Fruit fly (Drosophila melanogaster) S2 (cell line): ENCODE measurements around the gene tsh.

Experiments used
- CG8478 ChIP-seq: fragments of >200 bp; optimal IDR thresholded peaks from 2 replicates; lab custom pipeline; 2018
- CTCF ChIP-seq, 2 experiments: fragments of >200 bp; optimal IDR thresholded peaks; 2 replicates each; lab custom pipeline; 2018

tsh gene

DNA sequence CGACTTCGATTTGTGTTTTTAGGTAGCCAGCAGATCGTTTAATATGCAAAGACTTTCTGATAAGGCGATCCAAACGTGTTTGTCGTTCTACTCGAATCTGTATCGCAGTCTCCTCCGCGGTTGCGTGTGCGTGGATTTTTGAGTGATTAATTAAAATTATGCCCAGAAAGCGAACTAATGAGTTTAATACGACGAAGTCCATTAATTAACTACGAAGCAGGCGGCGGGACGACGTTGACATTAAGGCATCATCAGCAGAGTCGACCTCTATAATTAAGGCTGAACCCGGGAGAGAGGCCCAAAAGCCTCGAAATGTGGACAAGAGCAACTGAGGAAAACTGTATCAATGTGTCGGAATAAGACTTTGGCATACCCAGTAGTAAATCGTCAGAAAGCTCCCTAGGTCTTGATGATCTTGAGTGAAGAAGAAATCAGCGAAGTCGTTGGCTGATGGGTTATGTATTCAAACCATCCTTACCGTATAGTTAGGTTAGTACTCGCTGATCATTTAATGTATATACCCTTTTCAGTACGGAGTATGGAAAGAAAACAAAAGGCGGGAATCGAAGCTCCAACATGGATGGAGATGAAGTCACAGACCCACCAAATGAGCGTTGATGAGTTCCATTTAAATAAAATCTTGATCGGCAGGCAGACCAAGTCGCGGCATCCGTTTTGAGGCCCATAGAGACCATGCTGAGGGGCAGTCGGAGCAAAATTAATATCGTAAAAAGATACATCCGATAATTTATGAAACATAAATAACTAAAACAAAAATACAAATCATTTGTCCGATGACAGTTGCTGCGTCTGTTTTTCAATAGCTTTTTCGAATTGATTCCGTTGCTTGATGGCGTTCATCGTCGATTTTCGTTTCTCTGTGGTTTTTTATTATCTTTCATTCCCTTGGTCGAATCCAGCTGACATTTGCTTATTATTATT is 38.9 kb downstream of the tsh start:
- TF ChIP-seq CG8478 (lab: Kevin White, UChicago): no peak

DNA sequence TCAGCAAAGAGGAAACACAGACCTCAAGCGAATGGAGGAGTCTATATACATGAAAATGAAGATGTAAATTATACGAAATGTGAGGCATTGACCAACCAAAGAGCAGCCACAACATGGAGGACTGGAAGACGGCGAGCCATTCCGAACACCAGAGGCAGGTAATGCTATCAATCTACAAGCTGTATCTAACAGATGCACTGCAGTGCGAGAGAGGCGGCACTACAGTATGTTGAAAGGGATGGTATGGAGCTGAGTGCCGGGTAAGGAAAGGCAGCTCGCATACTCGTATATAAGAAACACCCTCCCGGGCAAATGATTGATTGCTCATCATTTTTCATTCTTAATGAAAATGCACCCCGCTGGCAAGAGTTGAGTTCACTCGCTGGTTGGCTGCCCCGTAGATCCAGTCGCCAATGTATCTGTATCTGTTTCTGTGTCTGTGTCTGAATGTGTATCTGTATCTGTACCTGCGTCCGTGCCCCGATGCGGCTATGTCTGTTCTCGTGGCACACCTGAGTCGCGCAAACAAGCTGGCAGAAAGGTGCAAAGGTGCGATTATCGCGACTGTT is 40.4 kb downstream of the tsh start:
- no peak for TF ChIP-seq CTCF (optimal IDR thresholded peaks at IDR 0.05; lab: Kevin White, UChicago)
- TF ChIP-seq CG8478 (lab: Kevin White, UChicago): no peak

DNA sequence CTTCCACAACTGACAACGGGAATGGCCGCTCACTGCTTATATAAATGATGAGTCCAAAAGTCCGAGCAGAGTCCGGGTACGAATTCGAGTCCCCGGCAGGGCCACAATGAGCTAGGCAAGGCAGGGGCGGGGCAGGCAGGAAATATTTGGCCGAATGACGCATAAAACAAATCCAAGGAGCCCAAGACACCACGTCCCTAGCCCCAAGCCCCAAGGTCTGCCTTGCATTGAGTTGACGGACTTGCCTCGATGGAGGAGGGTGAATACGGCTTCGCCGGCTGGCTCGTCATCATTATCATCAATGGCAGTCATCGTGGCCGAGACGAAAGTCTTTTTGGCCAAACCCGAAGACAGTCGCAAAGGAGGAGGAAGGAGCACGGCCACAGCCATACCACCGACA is 43.3 kb downstream of the tsh start:
- TF ChIP-seq CTCF (optimal IDR thresholded peaks at IDR 0.05; lab: Kevin White, UChicago): no peak
- no peak for TF ChIP-seq CG8478 (lab: Kevin White, UChicago)

DNA sequence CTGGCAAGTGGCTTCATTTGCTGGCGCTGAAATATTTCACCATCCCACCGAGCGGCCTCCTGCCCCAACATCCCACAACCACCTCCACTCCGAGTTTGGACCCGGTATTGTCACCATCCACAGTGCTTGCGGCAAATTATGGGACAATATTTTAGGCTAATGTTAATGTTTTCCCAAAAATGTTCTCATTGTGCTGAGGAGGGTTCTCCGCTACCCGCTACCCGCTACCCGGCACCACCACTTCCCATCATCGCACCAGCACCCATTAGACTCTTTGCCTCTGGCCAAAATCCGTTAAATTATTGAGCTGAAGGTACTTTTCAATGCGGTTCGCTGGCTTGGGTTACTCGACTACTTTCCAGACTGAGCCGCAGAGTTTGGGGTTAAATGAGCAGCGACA is 45.3 kb downstream of the tsh start:
- TF ChIP-seq CTCF (optimal IDR thresholded peaks at IDR 0.05; lab: Kevin White, UChicago) (no peak), CG8478 (lab: Kevin White, UChicago) (no peak)

DNA sequence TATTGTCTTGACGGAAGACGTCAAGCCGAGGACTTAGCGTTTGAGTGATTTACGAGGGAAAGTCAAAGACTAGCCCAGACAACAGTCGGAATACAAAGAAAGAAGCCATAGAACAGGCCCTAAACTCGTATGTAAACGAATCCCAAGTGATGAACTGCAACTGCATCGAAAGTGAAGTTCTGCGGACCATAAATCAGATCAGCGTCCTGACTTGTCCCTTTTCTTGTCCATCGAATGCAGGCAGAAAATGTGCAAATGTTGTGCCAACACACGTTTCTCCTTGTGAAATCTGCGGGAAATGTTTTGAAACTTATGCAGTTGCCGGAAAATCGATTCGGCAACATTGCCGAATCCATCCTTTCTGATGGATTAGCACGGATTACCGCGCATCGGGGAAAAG is 48.6 kb downstream of the tsh start:
- no peak for TF ChIP-seq CG8478 (lab: Kevin White, UChicago)
- TF ChIP-seq CTCF (optimal IDR thresholded peaks at IDR 0.05; lab: Kevin White, UChicago): no peak

DNA sequence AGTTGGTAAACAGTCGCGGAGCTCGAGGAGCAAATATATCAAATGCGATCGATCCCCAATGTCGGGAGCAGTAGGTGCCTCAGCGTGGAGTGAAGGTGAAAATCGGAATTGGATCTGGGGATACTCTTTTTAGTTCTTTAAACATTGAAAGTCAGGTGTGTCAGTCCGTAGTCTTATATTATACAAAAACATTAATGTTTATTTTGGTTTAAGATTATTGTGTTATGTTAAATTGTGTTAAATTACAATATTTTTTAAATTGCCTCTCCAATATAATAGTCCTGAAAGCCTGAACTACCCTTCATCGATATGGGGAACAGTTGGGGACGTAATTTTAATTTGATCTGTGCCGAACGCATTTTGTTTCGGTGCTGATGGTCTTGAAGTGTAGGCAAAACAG is 51.0 kb downstream of the tsh start:
- TF ChIP-seq CG8478 (lab: Kevin White, UChicago) (no peak), CTCF (optimal IDR thresholded peaks at IDR 0.05; lab: Kevin White, UChicago) (no peak)

DNA sequence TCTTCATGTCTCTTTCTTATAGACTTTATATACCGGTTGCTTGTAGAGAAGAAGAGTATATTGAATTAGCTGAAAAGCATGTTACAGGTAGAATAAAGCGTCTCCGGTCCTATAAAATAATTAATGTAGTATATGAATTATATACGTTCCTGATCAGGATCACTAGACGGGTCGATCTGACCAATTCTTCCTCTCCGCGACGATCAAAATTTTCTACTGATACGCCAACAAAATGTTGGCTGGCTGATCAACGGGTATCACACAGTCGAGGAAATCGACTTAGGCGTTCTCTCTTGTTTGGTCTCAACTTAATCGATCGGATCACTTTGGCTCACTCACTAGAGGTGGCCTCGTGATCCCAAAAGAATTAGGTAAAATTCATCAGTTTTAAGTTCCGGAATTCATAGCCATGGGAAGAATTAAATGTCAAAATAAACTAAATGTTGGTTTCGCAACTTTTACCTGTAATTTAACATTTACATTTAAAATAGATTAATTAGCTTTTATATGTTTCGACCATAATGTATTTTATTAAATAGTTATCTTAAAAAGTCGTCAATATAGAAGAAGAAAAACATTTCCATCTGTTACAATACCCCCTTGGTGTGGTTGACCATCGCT is 53.2 kb downstream of the tsh start:
- TF ChIP-seq CG8478 (lab: Kevin White, UChicago) (no peak), CTCF (optimal IDR thresholded peaks at IDR 0.05; lab: Kevin White, UChicago) (no peak)

DNA sequence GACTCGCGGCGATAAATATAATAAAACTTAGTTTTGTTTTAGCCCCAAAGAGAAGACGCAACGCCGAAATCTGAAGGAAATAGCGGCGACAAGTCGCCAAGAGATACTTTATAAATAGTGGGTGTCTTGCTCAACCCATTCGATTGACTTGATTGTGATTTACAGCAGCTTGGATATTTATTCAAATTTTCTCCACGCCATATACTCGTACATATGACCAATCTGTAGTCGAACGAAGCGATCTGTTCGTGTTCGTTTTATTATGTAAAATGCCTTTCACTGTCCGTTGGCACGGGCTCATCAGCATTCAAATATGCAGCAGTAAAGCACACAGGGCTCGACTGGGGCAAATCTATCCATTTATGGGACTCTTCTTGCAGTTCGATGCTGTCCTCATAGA is 57.1 kb downstream of the tsh start:
- no peak for TF ChIP-seq CG8478 (lab: Kevin White, UChicago)
- no peak for TF ChIP-seq CTCF (optimal IDR thresholded peaks at IDR 0.05; lab: Kevin White, UChicago)

DNA sequence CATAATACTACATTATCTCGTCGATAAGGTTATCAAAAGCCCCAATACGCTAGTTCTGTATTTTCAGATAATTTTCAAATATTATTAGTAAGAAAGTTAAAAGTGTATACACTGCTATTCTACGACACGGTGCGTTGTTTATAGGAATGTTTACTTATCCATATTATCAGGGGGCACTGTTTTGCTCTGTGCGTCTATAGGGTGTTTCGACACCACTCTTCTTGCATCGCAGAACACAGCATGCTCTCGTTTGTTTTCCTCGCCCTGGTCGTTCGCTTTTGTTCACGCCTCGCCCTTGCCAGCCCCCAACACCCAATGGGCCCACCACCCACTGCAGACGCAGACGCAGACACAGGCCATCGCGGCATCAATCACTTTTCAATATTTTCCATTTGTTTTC is 57.9 kb downstream of the tsh start:
- TF ChIP-seq CG8478 (lab: Kevin White, UChicago) (no peak), CTCF (optimal IDR thresholded peaks at IDR 0.05; lab: Kevin White, UChicago) (no peak)
